Fruit fly (Drosophila melanogaster): ENCODE results near the gene CG9663.
A peak's percentile ranks its signal among the peaks of the same experiment; 100 is the strongest.

Gene CG9663

dm6 chr2L:3351575-3352219, 48.8 kb upstream of the CG9663 start (continued):
- TF ChIP-seq OdsH (GFP tag; optimal IDR thresholded peaks at IDR 0.05) (peak; percentile 32), ss (GFP tag; optimal IDR thresholded peaks at IDR 0.05) (peak; percentile 72 to 77), fkh (GFP tag; optimal IDR thresholded peaks at IDR 0.05) (no peak), CG6792 (GFP tag; optimal IDR thresholded peaks at IDR 0.05) (peak; percentile 36), CG10631 (GFP tag; optimal IDR thresholded peaks at IDR 0.05) (peak; percentile 39), esn (GFP tag; optimal IDR thresholded peaks at IDR 0.05) (peak; percentile 19), Met (GFP tag; optimal IDR thresholded peaks at IDR 0.05) (peak; percentile 30), salr (GFP tag; optimal IDR thresholded peaks at IDR 0.05) (no peak), CG11902 (GFP tag; optimal IDR thresholded peaks at IDR 0.05) (no peak), Eip78C (GFP tag) (peak; percentile 91), Hr38 (GFP tag; optimal IDR thresholded peaks at IDR 0.05) (no peak), Hr39 (GFP tag; optimal IDR thresholded peaks at IDR 0.05) (peak; percentile 25), spab (GFP tag; optimal IDR thresholded peaks at IDR 0.05) (peak; percentile 52), CG8119 (GFP tag; IDR thresholded peaks at IDR 0.05) (0 out of 3 replicates have a peak, but pooled peaks have one; percentile 33), CG8632 (GFP tag; optimal IDR thresholded peaks at IDR 0.05) (no peak), net (GFP tag; optimal IDR thresholded peaks at IDR 0.05) (peak; percentile 26), achi (GFP tag; optimal IDR thresholded peaks at IDR 0.05) (peak; percentile 30), Eip93F (GFP tag; optimal IDR thresholded peaks at IDR 0.05) (no peak)

dm6 chr2L:3348146-3348747, 45.3 kb upstream of the CG9663 start:
- TF ChIP-seq CG8319 (GFP tag; optimal IDR thresholded peaks at IDR 0.05) (peak; percentile 93), CG32006 (GFP tag; optimal IDR thresholded peaks at IDR 0.05) (peak; percentile 92), Sox14 (GFP tag; optimal IDR thresholded peaks at IDR 0.05) (peak; percentile 96), dsx (GFP tag; optimal IDR thresholded peaks at IDR 0.05; ENCODE audit: poor library complexity, severe bottlenecking) (peak; percentile 89), CG3032 (tag; optimal IDR thresholded peaks at IDR 0.05) (peak; percentile 91), Sox102F (GFP tag; optimal IDR thresholded peaks at IDR 0.05) (peak; percentile 95), CG1621 (tag; optimal IDR thresholded peaks at IDR 0.05) (peak; percentile 93), vri (GFP tag; optimal IDR thresholded peaks at IDR 0.05) (peak; percentile 89), CG9139 (GFP tag; optimal IDR thresholded peaks at IDR 0.05) (peak; percentile 86), CG6854 (GFP tag; optimal IDR thresholded peaks at IDR 0.05) (peak; percentile 77), Hr38 (GFP tag; optimal IDR thresholded peaks at IDR 0.05) (peak; percentile 46), CG6808 (GFP tag; optimal IDR thresholded peaks at IDR 0.05) (peak; percentile 88), fd85E (GFP tag; optimal IDR thresholded peaks at IDR 0.05) (peak; percentile 76), Gug (GFP tag; IDR thresholded peaks at IDR 0.05) (peak; percentile 97), fkh (GFP tag; optimal IDR thresholded peaks at IDR 0.05) (peak; percentile 37), CG8632 (GFP tag; optimal IDR thresholded peaks at IDR 0.05) (peak; percentile 92), CG4318 (GFP tag; optimal IDR thresholded peaks at IDR 0.05) (peak; percentile 85), esn (GFP tag; optimal IDR thresholded peaks at IDR 0.05) (peak; percentile 95), CG7368 (GFP tag; optimal IDR thresholded peaks at IDR 0.05) (peak; percentile 89), CG16779 (tag; optimal IDR thresholded peaks at IDR 0.05) (peak; percentile 72), CG8119 (GFP tag; IDR thresholded peaks at IDR 0.05) (peak; percentile 96), topi (GFP tag; optimal IDR thresholded peaks at IDR 0.05) (peak; percentile 90), CG34406 (GFP tag; optimal IDR thresholded peaks at IDR 0.05) (peak; percentile 93), acj6 (GFP tag; optimal IDR thresholded peaks at IDR 0.05) (peak; percentile 92), CG6276 (GFP tag; optimal IDR thresholded peaks at IDR 0.05) (peak; percentile 86), CG11902 (GFP tag; optimal IDR thresholded peaks at IDR 0.05) (peak; percentile 91), OdsH (GFP tag; optimal IDR thresholded peaks at IDR 0.05) (peak; percentile 96), CG11294 (GFP tag; IDR thresholded peaks at IDR 0.05) (peak; percentile 96), CG31627 (GFP tag; optimal IDR thresholded peaks at IDR 0.05) (peak; percentile 89), Eip75B (GFP tag; optimal IDR thresholded peaks at IDR 0.05) (peak; percentile 92), Met (GFP tag; optimal IDR thresholded peaks at IDR 0.05) (peak; percentile 83), Ets96B (tag; optimal IDR thresholded peaks at IDR 0.05) (peak; percentile 93), salr (GFP tag; optimal IDR thresholded peaks at IDR 0.05) (peak; percentile 86 to 91), Smox (GFP tag; optimal IDR thresholded peaks at IDR 0.05) (peak; percentile 84), Lpt (GFP tag; optimal IDR thresholded peaks at IDR 0.05) (peak; percentile 93), ss (GFP tag; optimal IDR thresholded peaks at IDR 0.05) (peak; percentile 83 to 91), spab (GFP tag; optimal IDR thresholded peaks at IDR 0.05) (peak; percentile 91), CG6163 (GFP tag; IDR thresholded peaks at IDR 0.05) (peak; percentile 98), eg (GFP tag; IDR thresholded peaks at IDR 0.05) (peak; percentile 99)

Measured in whole organism, prepupa.